Fruit fly (Drosophila melanogaster) whole organism, embryonic: ENCODE data around the gene Vsx1.

ENCODE experiments used
- Atf-2 ChIP-seq: fragments of 200-800 bp; sonication (Bioruptor generic); optimal IDR thresholded peaks from 2 replicates; lab custom pipeline; 2016; ENCODE audit warnings: missing biosample characterization, missing genetic modification characterization
- Bteb2 ChIP-seq: fragments of 200-800 bp; sonication (Bioruptor generic); optimal IDR thresholded peaks from 2 replicates; lab custom pipeline; 2016; ENCODE audit warnings: missing biosample characterization, missing genetic modification characterization
- CG10209 ChIP-seq: fragments of 200-800 bp; sonication (Bioruptor generic); optimal IDR thresholded peaks from 3 replicates; lab custom pipeline; 2017; ENCODE audit warnings: missing biosample characterization, mild to moderate bottlenecking, missing genetic modification characterization, missing genetic modification reagents
- CG10979 ChIP-seq: fragments of 200-800 bp; sonication (Bioruptor generic); optimal IDR thresholded peaks from 2 replicates; lab custom pipeline; 2018; ENCODE audit warnings: missing biosample characterization, mild to moderate bottlenecking, missing genetic modification characterization, moderate library complexity
- CG11456 ChIP-seq: fragments of 200-800 bp; sonication (Bioruptor generic); IDR thresholded peaks from 3 replicates; pipeline ENCODE4 v1.3.6; 2022; ENCODE audit warnings: missing biosample characterization, missing genetic modification characterization
- CG12391 ChIP-seq: fragments of 200-800 bp; sonication (Bioruptor generic); optimal IDR thresholded peaks from 3 replicates; lab custom pipeline; 2018; ENCODE audit warnings: missing biosample characterization, mild to moderate bottlenecking, missing genetic modification characterization, moderate library complexity
- CG13123 ChIP-seq: fragments of 200-800 bp; sonication (Bioruptor generic); optimal IDR thresholded peaks from 2 replicates; lab custom pipeline; 2016; ENCODE audit warnings: missing biosample characterization, missing genetic modification characterization
- CG13894 ChIP-seq: fragments of 200-800 bp; sonication (Bioruptor generic); optimal IDR thresholded peaks from 3 replicates; lab custom pipeline; 2018; ENCODE audit warnings: missing biosample characterization, mild to moderate bottlenecking, missing genetic modification characterization, moderate library complexity
- CG2116 ChIP-seq: fragments of 200-800 bp; sonication (Bioruptor generic); optimal IDR thresholded peaks from 3 replicates; lab custom pipeline; 2018; ENCODE audit warnings: missing biosample characterization, mild to moderate bottlenecking, missing genetic modification characterization
- CG2712 ChIP-seq: fragments of 200-800 bp; optimal IDR thresholded peaks from 3 replicates; lab custom pipeline; 2019; ENCODE audit warnings: missing biosample characterization, mild to moderate bottlenecking, missing genetic modification characterization, moderate library complexity
- CG30431 ChIP-seq: fragments of 200-800 bp; sonication (Bioruptor generic); optimal IDR thresholded peaks from 2 replicates; lab custom pipeline; 2017; ENCODE audit warnings: missing biosample characterization, missing genetic modification characterization
- CG5245 ChIP-seq: fragments of 200-800 bp; sonication (Bioruptor generic); optimal IDR thresholded peaks from 3 replicates; lab custom pipeline; 2016; ENCODE audit warnings: missing biosample characterization, missing genetic modification characterization
- CG7357 ChIP-seq: fragments of 200-800 bp; sonication (Bioruptor generic); IDR thresholded peaks from 3 replicates; pipeline ENCODE4 v1.3.6; 2022; ENCODE audit warnings: missing biosample characterization, missing genetic modification characterization
- CG8281 ChIP-seq: fragments of 200-800 bp; sonication (Bioruptor generic); optimal IDR thresholded peaks from 2 replicates; lab custom pipeline; 2018; ENCODE audit warnings: missing biosample characterization, mild to moderate bottlenecking, missing genetic modification characterization, moderate library complexity
- CG9727 ChIP-seq: fragments of 200-800 bp; sonication (Bioruptor generic); optimal IDR thresholded peaks from 3 replicates; lab custom pipeline; 2017; ENCODE audit warnings: missing biosample characterization, mild to moderate bottlenecking, missing genetic modification characterization
- Camta ChIP-seq: fragments of 200-800 bp; sonication (Bioruptor generic); optimal IDR thresholded peaks from 2 replicates; lab custom pipeline; 2016; ENCODE audit warnings: missing biosample characterization, missing genetic modification characterization
- D19B ChIP-seq: fragments of 200-800 bp; sonication (Bioruptor generic); optimal IDR thresholded peaks from 2 replicates; lab custom pipeline; 2017; ENCODE audit warnings: missing biosample characterization, mild to moderate bottlenecking, missing genetic modification characterization
- Gsc ChIP-seq: fragments of 200-800 bp; sonication (Bioruptor generic); IDR thresholded peaks from 2 replicates; pipeline ENCODE4 v1.3.6; 2022; ENCODE audit warnings: missing biosample characterization, missing genetic modification characterization
- Gug ChIP-seq: fragments of 200-800 bp; sonication (Bioruptor generic); IDR thresholded peaks from 4 replicates; pipeline ENCODE4 v1.3.6; 2022; ENCODE audit warnings: missing biosample characterization, missing genetic modification characterization
- Hr51 ChIP-seq, 2 experiments: fragments of 200-800 bp; sonication (Bioruptor generic); optimal IDR thresholded peaks; 2 replicates in 1 of 2; 3 replicates in 1 of 2; lab custom pipeline; 2016 to 2018; ENCODE audit warnings: missing biosample characterization in 2 of 2, missing genetic modification characterization in 2 of 2, mild to moderate bottlenecking in 1 of 2, moderate library complexity in 1 of 2
- Nf-YB ChIP-seq: fragments of 200-800 bp; sonication (Bioruptor generic); optimal IDR thresholded peaks from 3 replicates; lab custom pipeline; 2019; ENCODE audit warnings: missing biosample characterization, mild to moderate bottlenecking, missing genetic modification characterization, moderate library complexity
- Nf-YC ChIP-seq: fragments of 200-800 bp; optimal IDR thresholded peaks from 3 replicates; lab custom pipeline; 2019; ENCODE audit warnings: missing biosample characterization, mild to moderate bottlenecking, missing genetic modification characterization, moderate library complexity
- Oaz ChIP-seq: fragments of 200-800 bp; sonication (Bioruptor generic); IDR thresholded peaks from 2 replicates; pipeline ENCODE4 v1.3.6; 2022; ENCODE audit warnings: missing biosample characterization, missing genetic modification characterization
- Xbp1 ChIP-seq: fragments of 200-800 bp; sonication (Bioruptor generic); optimal IDR thresholded peaks from 3 replicates; lab custom pipeline; 2016; ENCODE audit warnings: missing biosample characterization, mild to moderate bottlenecking, missing genetic modification characterization
- abd-A ChIP-seq: fragments of 200-800 bp; sonication (Bioruptor generic); optimal IDR thresholded peaks from 3 replicates; lab custom pipeline; 2019; ENCODE audit warnings: missing biosample characterization, mild to moderate bottlenecking, missing genetic modification characterization, moderate library complexity
- br ChIP-seq: fragments of >200 bp; optimal IDR thresholded peaks from 2 replicates; lab custom pipeline; 2017
- bsh ChIP-seq, 2 experiments: fragments of 200-800 bp; sonication (Bioruptor generic); optimal IDR thresholded peaks; 2 replicates each; lab custom pipeline; 2017 to 2018; ENCODE audit warnings: mild to moderate bottlenecking in 2 of 2, missing biosample characterization in 2 of 2, missing genetic modification characterization in 2 of 2, moderate library complexity in 1 of 2
- cg ChIP-seq: fragments of 200-800 bp; sonication (Bioruptor generic); optimal IDR thresholded peaks from 3 replicates; lab custom pipeline; 2019; ENCODE audit warnings: missing biosample characterization, mild to moderate bottlenecking, missing genetic modification characterization, moderate library complexity
- chn ChIP-seq: fragments of 200-800 bp; sonication (Bioruptor generic); optimal IDR thresholded peaks from 2 replicates; lab custom pipeline; 2016; ENCODE audit warnings: missing biosample characterization, missing genetic modification characterization
- disco-r ChIP-seq: fragments of 200-800 bp; sonication (Bioruptor generic); optimal IDR thresholded peaks from 2 replicates; lab custom pipeline; 2016; ENCODE audit warnings: missing biosample characterization, missing genetic modification characterization
- fru ChIP-seq: fragments of >200 bp; optimal IDR thresholded peaks from 2 replicates; lab custom pipeline; 2017
- gcm ChIP-seq: fragments of 200-800 bp; sonication (Bioruptor generic); optimal IDR thresholded peaks from 2 replicates; lab custom pipeline; 2019; ENCODE audit warnings: missing biosample characterization, mild to moderate bottlenecking, missing genetic modification characterization, moderate library complexity
- gt ChIP-seq: fragments of 200-800 bp; sonication (Bioruptor generic); IDR thresholded peaks from 2 replicates; pipeline ENCODE4 v1.3.6; 2022; ENCODE audit warnings: missing biosample characterization, missing genetic modification characterization
- hb ChIP-seq: fragments of 200-800 bp; sonication (Bioruptor generic); IDR thresholded peaks from 3 replicates; pipeline ENCODE4 v1.3.6; 2022; ENCODE audit warnings: missing biosample characterization, missing genetic modification characterization; ENCODE audit not compliant: partially characterized antibody
- ind ChIP-seq: fragments of 200-800 bp; sonication (Bioruptor generic); optimal IDR thresholded peaks from 3 replicates; lab custom pipeline; 2016; ENCODE audit warnings: missing biosample characterization, missing genetic modification characterization
- mld ChIP-seq: fragments of 200-800 bp; sonication (Bioruptor generic); IDR thresholded peaks from 3 replicates; pipeline ENCODE4 v1.3.6; 2022; ENCODE audit warnings: missing biosample characterization, missing genetic modification characterization; ENCODE audit not compliant: partially characterized antibody
- onecut ChIP-seq: fragments of 200-800 bp; sonication (Bioruptor generic); IDR thresholded peaks from 2 replicates; pipeline ENCODE4 v1.3.6; 2022; ENCODE audit warnings: missing biosample characterization, missing genetic modification characterization
- prd ChIP-seq, 3 experiments: fragments of >200 bp in 2 of 3; fragments of 200-800 bp in 1 of 3; sonication (Bioruptor generic) in 1 of 3; optimal IDR thresholded peaks in 2 of 3; IDR thresholded peaks in 1 of 3; 2 replicates in 2 of 3; 3 replicates in 1 of 3; pipeline versions ENCODE4 v1.3.6 to Lab custom; 2017 to 2022; ENCODE audit warnings: missing biosample characterization in 1 of 3, missing genetic modification characterization in 1 of 3
- run ChIP-seq: fragments of 200-800 bp; sonication (Bioruptor generic); optimal IDR thresholded peaks from 3 replicates; lab custom pipeline; 2018; ENCODE audit warnings: missing biosample characterization, mild to moderate bottlenecking, missing genetic modification characterization
- seq ChIP-seq: fragments of 200-800 bp; sonication (Bioruptor generic); IDR thresholded peaks from 2 replicates; pipeline ENCODE4 v1.3.6; 2022; ENCODE audit warnings: missing biosample characterization, missing genetic modification characterization
- sr ChIP-seq: fragments of 200-800 bp; sonication (Bioruptor generic); IDR thresholded peaks from 3 replicates; pipeline ENCODE4 v1.3.6; 2022; ENCODE audit warnings: missing biosample characterization, missing genetic modification characterization
- tll ChIP-seq, 2 experiments: fragments of 200-800 bp in 1 of 2; fragments of >200 bp in 1 of 2; sonication (Bioruptor generic) in 1 of 2; optimal IDR thresholded peaks; 2 replicates each; lab custom pipeline; 2017 to 2019; ENCODE audit warnings: missing biosample characterization in 2 of 2, missing genetic modification characterization in 2 of 2, mild to moderate bottlenecking in 1 of 2, moderate library complexity in 1 of 2
- twi ChIP-seq: fragments of 200-800 bp; optimal IDR thresholded peaks from 2 replicates; lab custom pipeline; 2019; ENCODE audit warnings: missing biosample characterization, mild to moderate bottlenecking, missing genetic modification characterization, moderate library complexity
- zen ChIP-seq: fragments of 200-800 bp; sonication (Bioruptor generic); optimal IDR thresholded peaks from 3 replicates; lab custom pipeline; 2018; ENCODE audit warnings: missing biosample characterization, mild to moderate bottlenecking, missing genetic modification characterization, moderate library complexity
- zf30C ChIP-seq: fragments of 200-800 bp; sonication (Bioruptor generic); optimal IDR thresholded peaks from 3 replicates; lab custom pipeline; 2018; ENCODE audit warnings: missing biosample characterization, mild to moderate bottlenecking, missing genetic modification characterization
- zfh1 ChIP-seq: fragments of 200-800 bp; sonication (Bioruptor generic); IDR thresholded peaks from 3 replicates; pipeline ENCODE4 v1.3.6; 2022; ENCODE audit warnings: missing biosample characterization, missing genetic modification characterization
- zfh2 ChIP-seq: fragments of 200-800 bp; sonication (Bioruptor generic); optimal IDR thresholded peaks from 2 replicates; lab custom pipeline; 2016; ENCODE audit warnings: missing biosample characterization, missing genetic modification characterization

Vsx1 gene

dm6 chrX:5589990-5590389, 4.1 kb upstream of the Vsx1 start:
- no peak for TF ChIP-seq prd (optimal IDR thresholded peaks at IDR 0.05; lab: Kevin White, UChicago)
- TF ChIP-seq prd (GFP tag; IDR thresholded peaks at IDR 0.05; lab: Robert Waterston, UW), result peak; percentile 64; the same call in 2 of the 3 replicates
- TF ChIP-seq Atf-2 (GFP tag; lab: Kevin White, UChicago), result no peak
- no peak for TF ChIP-seq CG2116
- TF ChIP-seq, all 482 proteins: peak for 1

dm6 chrX:5596554-5596953, 2.5 kb downstream of the Vsx1 start:
- TF ChIP-seq hb (GFP tag; lab: Robert Waterston, UW) (no peak), CG7357 (GFP tag; lab: Robert Waterston, UW) (no peak), chn (GFP tag; lab: Kevin White, UChicago) (no peak), zf30C (peak; percentile 71), Camta (GFP tag; lab: Kevin White, UChicago) (no peak), cg (GFP tag; lab: Kevin White, UChicago) (peak; percentile 27), fru (lab: Kevin White, UChicago) (peak; percentile 26), sr (GFP tag; lab: Robert Waterston, UW) (no peak), CG5245 (GFP tag; lab: Kevin White, UChicago) (no peak), CG8281 (tag; lab: Kevin White, UChicago) (peak; percentile 97), D19B (GFP tag; lab: Kevin White, UChicago) (no peak), zen (tag; lab: Kevin White, UChicago) (peak; percentile 29), disco-r (GFP tag; lab: Kevin White, UChicago) (no peak), gt (GFP tag; lab: Robert Waterston, UW) (no peak), gcm (GFP tag; lab: Kevin White, UChicago) (no peak), tll (GFP tag; optimal IDR thresholded peaks at IDR 0.05; lab: Kevin White, UChicago) (peak in 1 of 2 experiments; percentile 69), CG10209 (GFP tag; lab: Kevin White, UChicago) (no peak), twi (tag; lab: Kevin White, UChicago) (peak; percentile 20)

dm6 chrX:5602308-5602707, 8.3 kb downstream of the Vsx1 start:
- TF ChIP-seq seq (0 out of 2 replicates have a peak, but pooled peaks have one; percentile 10), CG30431 (GFP tag; lab: Kevin White, UChicago) (no peak), Nf-YB (peak; percentile 85), abd-A (peak; percentile 53), Oaz (no peak), ind (GFP tag; lab: Kevin White, UChicago) (no peak), Nf-YC (tag; lab: Kevin White, UChicago) (peak; percentile 82)
- TF ChIP-seq, all 482 proteins: peak for 4

dm6 chrX:5603009-5603408, 9.0 kb downstream of the Vsx1 start:
- no peak for TF ChIP-seq Bteb2 (GFP tag; lab: Kevin White, UChicago)
- TF ChIP-seq Gsc (GFP tag; lab: Robert Waterston, UW), result no peak
- TF ChIP-seq CG2712, result peak; percentile 9
- TF ChIP-seq CG9727 (GFP tag; lab: Kevin White, UChicago), result no peak
- TF ChIP-seq br (lab: Kevin White, UChicago), result no peak
- no peak for TF ChIP-seq Xbp1 (GFP tag; lab: Kevin White, UChicago)
- no peak for TF ChIP-seq CG12391
- TF ChIP-seq CG13123 (GFP tag; lab: Kevin White, UChicago), result no peak
- TF ChIP-seq CG13894 (tag; lab: Kevin White, UChicago), result no peak
- peak in 1 of 2 experiments; percentile 6 for TF ChIP-seq bsh (GFP tag; optimal IDR thresholded peaks at IDR 0.05; lab: Kevin White, UChicago)
- TF ChIP-seq Gug (GFP tag; lab: Robert Waterston, UW), result no peak
- TF ChIP-seq mld (GFP tag; lab: Robert Waterston, UW), result no peak
- 0 out of 3 replicates have a peak, but pooled peaks have one; percentile 29 for TF ChIP-seq zfh1
- TF ChIP-seq CG10209 (GFP tag; lab: Kevin White, UChicago), result no peak
- TF ChIP-seq zfh2 (GFP tag; lab: Kevin White, UChicago), result no peak
- TF ChIP-seq Hr51 (GFP tag; optimal IDR thresholded peaks at IDR 0.05; lab: Kevin White, UChicago), result no peak
- 0 out of 3 replicates have a peak, but pooled peaks have one; percentile 52 for TF ChIP-seq CG11456 (GFP tag; lab: Robert Waterston, UW)
- TF ChIP-seq onecut (GFP tag; lab: Robert Waterston, UW), result no peak
- TF ChIP-seq gt (GFP tag; lab: Robert Waterston, UW), result no peak
- no peak for TF ChIP-seq run (tag; lab: Kevin White, UChicago)
- peak; percentile 2 for TF ChIP-seq CG10979 (tag; lab: Kevin White, UChicago)
